Fruit fly (Drosophila melanogaster) whole organism, wandering third instar larva: ENCODE data around the gene Uqcc1.

Experiments used
- Abd-B ChIP-seq: fragments of >200 bp; optimal IDR thresholded peaks from 2 replicates; lab custom pipeline; 2017; ENCODE audit warnings: missing biosample characterization, missing genetic modification characterization
- CG32264 ChIP-seq: fragments of 200-800 bp; sonication (Bioruptor generic); optimal IDR thresholded peaks from 2 replicates; lab custom pipeline; 2016; ENCODE audit warnings: missing biosample characterization, missing genetic modification characterization
- CrebA ChIP-seq: fragments of 200-800 bp; sonication (Bioruptor generic); optimal IDR thresholded peaks from 2 replicates; lab custom pipeline; 2016; ENCODE audit warnings: missing biosample characterization, mild to moderate bottlenecking, missing genetic modification characterization, borderline replicate concordance
- Dif ChIP-seq: fragments of 200-275, 200-300 bp; sonication (Bioruptor generic); optimal IDR thresholded peaks from 2 replicates; lab custom pipeline; 2018; ENCODE audit warnings: missing biosample characterization, missing genetic modification characterization; ENCODE audit not compliant: partially characterized antibody
- HLH106 ChIP-seq: fragments of 200-800 bp; optimal IDR thresholded peaks from 3 replicates; lab custom pipeline; 2019; ENCODE audit warnings: missing biosample characterization, mild to moderate bottlenecking, missing genetic modification characterization, moderate library complexity
- Hnf4 ChIP-seq: fragments of 200-800 bp; sonication (Bioruptor generic); optimal IDR thresholded peaks from 2 replicates; lab custom pipeline; 2016; ENCODE audit warnings: missing biosample characterization, mild to moderate bottlenecking, missing genetic modification characterization
- Hr78 ChIP-seq: fragments of >200 bp; optimal IDR thresholded peaks from 2 replicates; lab custom pipeline; 2017; ENCODE audit warnings: missing biosample characterization, missing genetic modification characterization
- Jra ChIP-seq: sonication (Bioruptor generic); optimal IDR thresholded peaks from 2 replicates; lab custom pipeline; 2016; ENCODE audit warnings: missing biosample characterization, missing genetic modification characterization
- Mio ChIP-seq: sonication (Bioruptor generic); optimal IDR thresholded peaks from 2 replicates; lab custom pipeline; 2016; ENCODE audit warnings: missing biosample characterization, missing genetic modification characterization
- Myc ChIP-seq: fragments of >200 bp; optimal IDR thresholded peaks from 2 replicates; lab custom pipeline; 2017
- Rel ChIP-seq, 2 experiments: fragments of 200-800 bp; sonication (Bioruptor generic) in 1 of 2; optimal IDR thresholded peaks; 2 replicates in 1 of 2; 3 replicates in 1 of 2; lab custom pipeline; 2016 to 2019; ENCODE audit warnings: mild to moderate bottlenecking in 2 of 2, missing biosample characterization in 2 of 2, missing genetic modification characterization in 2 of 2, moderate library complexity in 1 of 2
- Sp1 ChIP-seq: fragments of 200-800 bp; sonication (Bioruptor generic); optimal IDR thresholded peaks from 3 replicates; lab custom pipeline; 2019; ENCODE audit warnings: missing biosample characterization, mild to moderate bottlenecking, missing genetic modification characterization, moderate library complexity
- Vsx2 ChIP-seq: fragments of 200-300, 225-300 bp; sonication (Bioruptor generic); optimal IDR thresholded peaks from 2 replicates; lab custom pipeline; 2018; ENCODE audit warnings: missing biosample characterization, missing genetic modification characterization; ENCODE audit not compliant: partially characterized antibody
- dl ChIP-seq, 2 experiments: fragments of 175-275, 200-275 bp in 1 of 2; fragments of 200-275 bp in 1 of 2; sonication (Bioruptor generic); optimal IDR thresholded peaks; lab custom pipeline; 2018; ENCODE audit warnings: mild to moderate bottlenecking in 2 of 2, missing biosample characterization in 2 of 2, missing genetic modification characterization in 2 of 2, moderate library complexity in 2 of 2; ENCODE audit not compliant: partially characterized antibody in 2 of 2, insufficient read depth in 1 of 2
- dmrt93B ChIP-seq: fragments of 200-800 bp; sonication (Bioruptor generic); optimal IDR thresholded peaks from 2 replicates; lab custom pipeline; 2018; ENCODE audit warnings: missing biosample characterization, mild to moderate bottlenecking, missing genetic modification characterization
- ey ChIP-seq: fragments of 200-800 bp; sonication (Bioruptor generic); optimal IDR thresholded peaks from 2 replicates; lab custom pipeline; 2016; ENCODE audit warnings: missing biosample characterization, missing genetic modification characterization
- foxo ChIP-seq, 2 experiments: fragments of 200-800 bp; sonication (Bioruptor generic); optimal IDR thresholded peaks; 2 replicates in 1 of 2; 3 replicates in 1 of 2; lab custom pipeline; 2016 to 2017; ENCODE audit warnings: missing biosample characterization in 2 of 2, missing genetic modification characterization in 2 of 2
- fru ChIP-seq: fragments of 200-800 bp; sonication (Bioruptor generic); optimal IDR thresholded peaks from 3 replicates; lab custom pipeline; 2016; ENCODE audit warnings: missing biosample characterization, mild to moderate bottlenecking, missing genetic modification characterization
- h ChIP-seq: fragments of 200-800 bp; sonication (Bioruptor generic); optimal IDR thresholded peaks from 3 replicates; lab custom pipeline; 2016; ENCODE audit warnings: missing biosample characterization, mild to moderate bottlenecking, missing genetic modification characterization
- jim ChIP-seq: fragments of 175-275, 200-325 bp; sonication (Bioruptor generic); optimal IDR thresholded peaks from 2 replicates; lab custom pipeline; 2016; ENCODE audit warnings: missing biosample characterization, mild to moderate bottlenecking, missing genetic modification characterization
- lola ChIP-seq: fragments of >200 bp; optimal IDR thresholded peaks from 2 replicates; lab custom pipeline; 2017; ENCODE audit warnings: missing biosample characterization, missing genetic modification characterization
- pan ChIP-seq: fragments of >200 bp; optimal IDR thresholded peaks from 2 replicates; lab custom pipeline; 2017
- rgr ChIP-seq: fragments of 200-800 bp; sonication (Bioruptor generic); optimal IDR thresholded peaks from 3 replicates; lab custom pipeline; 2016; ENCODE audit warnings: missing biosample characterization, mild to moderate bottlenecking, missing genetic modification characterization
- sage ChIP-seq: fragments of 200-800 bp; sonication (Bioruptor generic); optimal IDR thresholded peaks from 2 replicates; lab custom pipeline; 2016; ENCODE audit warnings: missing biosample characterization, mild to moderate bottlenecking, missing genetic modification characterization
- sv ChIP-seq: fragments of 200-800 bp; sonication (Bioruptor generic); optimal IDR thresholded peaks from 3 replicates; lab custom pipeline; 2016; ENCODE audit warnings: missing biosample characterization, missing genetic modification characterization
- tai ChIP-seq: sonication (Bioruptor generic); optimal IDR thresholded peaks from 2 replicates; lab custom pipeline; 2016; ENCODE audit warnings: missing biosample characterization, missing genetic modification characterization
- woc ChIP-seq: sonication (Bioruptor generic); optimal IDR thresholded peaks from 2 replicates; lab custom pipeline; 2016; ENCODE audit warnings: missing biosample characterization, mild to moderate bottlenecking, missing genetic modification characterization

The Uqcc1 gene

dm6 chr3L:6984486-6984885, 26.6 kb upstream of the Uqcc1 start, which contains the start of the genes CG32388 and CG43439:
Gene CG32388 (minus strand): TSS chr3L:6984586.
Gene CG43439 (minus strand): TSS chr3L:6984586.
- TF ChIP-seq lola (GFP tag; lab: Kevin White, UChicago): no peak
- TF ChIP-seq Dif (GFP tag; lab: Kevin White, UChicago): no peak
- TF ChIP-seq pan (lab: Kevin White, UChicago): no peak
- no peak for TF ChIP-seq Abd-B
- TF ChIP-seq tai: no peak
- no peak for TF ChIP-seq Jra (GFP tag; lab: Kevin White, UChicago)

DNA sequence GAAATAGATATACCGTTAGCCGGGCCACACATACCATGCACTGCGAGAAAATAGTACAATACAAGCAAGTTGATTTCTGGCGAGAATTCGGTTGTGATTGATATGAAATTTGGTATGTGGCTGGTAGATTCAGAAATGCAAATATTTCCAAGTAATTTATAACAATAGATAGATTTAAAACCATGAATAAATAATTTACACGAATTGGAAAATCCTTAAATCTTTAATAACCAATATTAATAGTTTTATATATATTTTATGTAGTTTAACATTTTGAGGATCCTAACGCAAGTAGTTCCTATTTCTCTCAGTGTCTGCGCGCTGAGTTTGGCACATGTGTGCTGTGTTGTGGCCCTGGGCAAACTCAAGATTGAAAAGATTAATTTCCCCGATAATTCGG, 23.9 kb upstream of the Uqcc1 start:
- TF ChIP-seq Hnf4 (no peak), sv (GFP tag; lab: Kevin White, UChicago) (peak; percentile 50)

dm6 chr3L:6981109-6981741, 23.3 kb upstream of the Uqcc1 start:
- TF ChIP-seq Sp1 (GFP tag; lab: Kevin White, UChicago): no peak
- TF ChIP-seq Rel (GFP tag; optimal IDR thresholded peaks at IDR 0.05; lab: Kevin White, UChicago): no peak
- TF ChIP-seq Rel (tag; optimal IDR thresholded peaks at IDR 0.05; lab: Kevin White, UChicago): no peak
- TF ChIP-seq Mio: no peak
- no peak for TF ChIP-seq sage
- TF ChIP-seq Myc (lab: Kevin White, UChicago): no peak
- no peak for TF ChIP-seq dmrt93B (GFP tag; lab: Kevin White, UChicago)
- no peak for TF ChIP-seq foxo (GFP tag; optimal IDR thresholded peaks at IDR 0.05; lab: Kevin White, UChicago)
- TF ChIP-seq woc: no peak

- TF ChIP-seq CrebA (GFP tag; lab: Kevin White, UChicago) (no peak), woc (no peak), Myc (lab: Kevin White, UChicago) (no peak), foxo (GFP tag; optimal IDR thresholded peaks at IDR 0.05; lab: Kevin White, UChicago) (no peak), ey (GFP tag; lab: Kevin White, UChicago) (no peak), fru (GFP tag; lab: Kevin White, UChicago) (no peak), CG32264 (GFP tag; lab: Kevin White, UChicago) (no peak), tai (no peak), lola (GFP tag; lab: Kevin White, UChicago) (no peak), Hr78 (GFP tag; lab: Kevin White, UChicago) (no peak)
- TF ChIP-seq, all 38 proteins: peak for 0
Measured at dm6 chr3L:6980553-6980952, 22.6 kb upstream of the Uqcc1 start.

DNA sequence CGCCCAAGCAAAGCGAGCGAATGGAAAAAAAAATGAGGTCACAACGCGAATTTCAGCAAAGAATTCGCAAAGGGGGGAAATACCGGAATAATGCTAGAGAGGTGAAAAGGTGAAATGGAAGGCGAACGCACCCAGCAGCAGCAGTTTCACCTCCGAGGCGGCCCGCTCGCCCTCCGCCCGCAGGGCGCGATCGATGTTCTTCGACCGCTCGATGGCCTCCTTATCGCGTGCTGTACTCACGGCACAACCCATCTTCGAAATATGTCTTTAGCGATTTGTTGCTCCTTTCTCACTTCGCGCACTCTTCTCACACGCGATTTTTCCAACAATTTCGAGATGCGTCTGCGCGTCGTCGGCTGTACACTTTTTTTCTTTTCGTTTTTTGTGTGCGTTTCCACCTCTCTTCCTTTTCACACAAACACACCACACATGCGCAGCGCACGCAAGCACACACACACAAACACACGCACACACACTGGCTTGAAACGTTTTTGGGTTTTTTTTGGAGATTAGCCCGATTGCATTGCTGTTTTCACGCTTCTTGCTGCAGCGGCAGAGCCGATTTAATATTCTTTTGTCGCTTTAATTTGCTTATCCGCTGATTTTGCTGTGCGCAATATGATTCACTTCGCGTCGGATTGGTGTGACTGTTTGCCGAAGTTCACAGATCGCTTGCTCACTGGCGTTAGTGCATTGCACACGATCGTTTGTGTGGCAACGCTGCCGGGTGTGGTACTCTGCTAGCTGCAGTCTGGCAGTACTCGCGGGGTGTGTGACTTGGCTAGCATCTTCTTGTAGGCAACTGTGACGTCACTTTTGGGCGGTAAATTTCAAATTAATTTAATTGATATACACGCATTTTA, 21.7 kb upstream of the Uqcc1 start, which contains the start of gene Galphai:
TSS of gene Galphai (minus strand) at position 658 of the 863 bp plus-strand sequence.
- TF ChIP-seq Rel (GFP tag; optimal IDR thresholded peaks at IDR 0.05; lab: Kevin White, UChicago) (no peak), Rel (tag; optimal IDR thresholded peaks at IDR 0.05; lab: Kevin White, UChicago) (peak; percentile 95), Vsx2 (GFP tag; lab: Kevin White, UChicago) (no peak), h (peak; percentile 11), jim (peak; percentile 40), Jra (GFP tag; lab: Kevin White, UChicago) (peak; percentile 26), dl (GFP tag; optimal IDR thresholded peaks at IDR 0.05; lab: Kevin White, UChicago; ENCODE audit: insufficient read depth in 1 of 2, partially characterized antibody in 2 of 2) (peak in 1 of 2 experiments; percentile 17), Sp1 (GFP tag; lab: Kevin White, UChicago) (peak; percentile 44), rgr (GFP tag; lab: Kevin White, UChicago) (peak; percentile 19), Hr78 (GFP tag; lab: Kevin White, UChicago) (no peak), HLH106 (tag; lab: Kevin White, UChicago) (peak; percentile 21), sage (no peak), Hnf4 (peak; percentile 22), foxo (GFP tag; optimal IDR thresholded peaks at IDR 0.05; lab: Kevin White, UChicago) (peak in 1 of 2 experiments; percentile 16), Myc (lab: Kevin White, UChicago) (peak; percentile 6), fru (GFP tag; lab: Kevin White, UChicago) (peak; percentile 18)
